Worm (Caenorhabditis elegans) whole organism, dauer: Measurements from ENCODE around the gene ZK354.2.
"Not testable (repeated sequence)": the region's sequence is repeated elsewhere in the genome, so short reads cannot be mapped to it uniquely, and the experiment has no call there.

Source experiments
- unc-62 ChIP-seq: sonication (generic microtip); optimal IDR thresholded peaks from 2 replicates; lab custom pipeline; 2017; ENCODE audit warnings: missing biosample characterization, missing genetic modification reagents, missing genetic modification characterization

ZK354.2 gene

DNA sequence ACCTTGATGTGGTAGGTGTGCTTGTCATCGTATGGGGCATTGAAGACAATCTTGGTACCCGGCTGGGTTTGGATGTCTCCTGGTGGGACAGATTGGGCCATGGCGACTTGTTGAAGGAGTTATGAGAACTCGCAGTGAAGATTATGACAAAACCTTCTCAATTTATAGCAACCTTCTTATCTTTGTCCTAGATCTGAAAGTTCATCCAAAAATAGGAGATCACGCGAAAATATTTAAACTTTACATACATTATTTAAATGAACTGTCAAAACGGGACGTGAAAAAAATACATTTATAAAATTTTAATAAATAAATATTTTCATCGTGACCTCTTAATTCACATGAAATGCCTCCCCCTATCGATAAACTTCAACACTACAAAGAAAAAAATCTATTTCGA is at the start of gene ZK354.2, which contains the start of gene msp-59:
Gene ZK354.2, plus strand, starts transcription at position 395 of the 400 bp plus-strand sequence.
Gene msp-59, minus strand, starts transcription at position 101 of the 400 bp plus-strand sequence.
- TF ChIP-seq unc-62 (GFP tag; lab: Kevin White, UChicago): not testable (repeated sequence)

DNA sequence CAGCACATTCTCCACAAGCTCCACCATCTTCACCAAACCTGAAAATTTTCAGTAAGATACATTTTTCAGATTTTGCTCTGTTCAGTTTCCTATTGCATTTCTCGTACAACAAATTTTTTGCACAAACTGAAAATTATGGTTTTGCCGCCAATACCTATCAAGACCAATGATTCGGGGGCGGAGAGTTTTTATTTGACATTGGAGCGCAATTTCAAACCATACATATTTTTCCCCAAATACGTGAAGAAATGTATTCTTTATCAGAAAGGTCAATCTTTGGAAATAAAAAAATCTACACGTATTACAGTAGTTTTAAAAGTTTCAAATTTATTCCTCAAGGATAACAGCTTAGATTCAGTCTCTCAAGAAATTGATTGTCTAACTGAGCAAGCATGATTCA is 46.7 kb upstream of the ZK354.2 start, which contains the start of gene F36H12.5:
Gene F36H12.5, plus strand, starts transcription at position 301 of the 400 bp plus-strand sequence.
- TF ChIP-seq unc-62 (GFP tag; lab: Kevin White, UChicago): no peak

DNA sequence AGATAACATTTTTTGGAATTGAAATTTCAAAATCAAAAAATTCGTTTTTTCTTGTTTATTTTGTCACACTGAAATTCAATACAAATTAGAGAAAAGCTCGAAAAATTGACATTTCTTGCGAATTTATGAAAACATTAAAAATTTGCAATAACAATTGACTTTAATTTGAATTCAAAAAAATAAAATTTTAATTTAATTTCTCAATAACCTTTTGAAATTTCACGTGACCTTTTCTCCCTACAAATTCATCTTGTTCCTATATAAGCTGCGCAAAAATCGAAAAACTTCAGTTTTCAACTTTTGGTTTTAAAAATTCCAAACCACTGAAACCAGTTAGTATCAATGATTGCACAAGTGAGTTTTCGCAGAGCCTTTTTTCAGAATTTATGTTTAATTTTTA is 44.4 kb upstream of the ZK354.2 start, which contains the start of gene F36H12.4:
Gene F36H12.4, plus strand, starts transcription at position 301 of the 400 bp plus-strand sequence.
- no peak for TF ChIP-seq unc-62 (GFP tag; lab: Kevin White, UChicago)

DNA sequence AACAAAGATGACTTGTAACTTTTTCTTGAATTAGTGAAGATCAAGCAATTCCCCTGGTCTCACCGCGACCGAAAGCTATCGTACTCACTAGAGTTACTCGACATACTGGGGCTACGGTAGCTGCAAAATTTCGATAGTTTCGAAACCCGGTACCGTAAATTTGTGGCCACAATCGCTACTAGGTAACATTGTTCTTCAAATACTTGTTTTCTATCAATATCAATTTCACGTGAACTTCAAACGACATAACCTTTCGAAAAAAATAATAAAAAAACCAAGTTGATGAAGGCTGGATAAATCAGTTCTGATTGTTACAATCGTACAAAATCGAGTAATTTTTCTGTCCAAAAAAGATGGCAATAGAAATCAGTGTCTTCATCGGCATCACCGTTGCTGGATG is 40.7 kb upstream of the ZK354.2 start, which contains the start of gene F36H12.3:
Gene F36H12.3, plus strand, starts transcription at position 301 of the 400 bp plus-strand sequence.
- TF ChIP-seq unc-62 (GFP tag; lab: Kevin White, UChicago): no peak

DNA sequence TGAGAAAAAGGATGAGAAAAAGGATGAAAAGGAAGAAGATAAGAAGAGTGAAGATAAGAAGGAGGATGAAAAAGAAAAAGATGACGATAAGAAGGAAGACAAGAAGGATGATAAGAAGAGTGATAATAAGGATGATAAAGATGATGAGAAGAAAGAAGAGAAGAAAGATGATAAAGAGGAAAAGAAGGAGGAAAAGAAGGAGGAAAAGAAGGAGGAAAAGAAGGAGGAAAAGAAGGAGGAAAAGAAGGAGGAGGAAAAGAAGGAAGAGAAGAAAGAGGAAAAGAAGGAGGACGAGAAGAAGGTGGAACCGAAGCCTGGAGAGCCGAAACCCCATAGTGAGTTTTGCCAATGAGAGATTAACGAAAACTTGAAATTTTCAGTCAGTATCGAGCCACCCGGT is 39.8 kb upstream of the ZK354.2 start:
- TF ChIP-seq unc-62 (GFP tag; lab: Kevin White, UChicago): no peak

DNA sequence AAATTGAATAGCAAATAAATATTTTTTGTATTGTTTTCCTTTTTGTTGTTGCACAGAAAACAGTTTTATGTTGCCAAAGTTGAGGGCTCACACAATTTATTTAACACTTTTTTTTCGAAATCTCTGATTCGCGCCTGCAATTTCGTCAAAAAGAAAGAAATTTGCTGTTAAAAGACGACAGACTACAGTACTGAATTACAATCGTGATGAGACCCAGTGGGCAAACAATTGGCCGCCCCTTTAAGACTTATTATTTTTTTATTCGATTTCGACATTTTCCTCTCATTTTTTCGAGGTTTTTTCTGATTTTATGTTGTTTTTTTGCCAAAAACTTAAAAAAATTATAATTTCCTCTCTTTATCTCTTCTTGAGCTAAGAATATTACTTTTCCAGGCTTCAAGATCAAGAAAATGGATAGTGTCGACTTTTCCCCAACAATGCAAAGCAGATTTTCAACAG is 39.1 kb upstream of the ZK354.2 start, which contains the start of gene slfl-4:
Gene slfl-4, plus strand, starts transcription at position 409 of the 459 bp plus-strand sequence.
- TF ChIP-seq unc-62 (GFP tag; lab: Kevin White, UChicago): no peak

DNA sequence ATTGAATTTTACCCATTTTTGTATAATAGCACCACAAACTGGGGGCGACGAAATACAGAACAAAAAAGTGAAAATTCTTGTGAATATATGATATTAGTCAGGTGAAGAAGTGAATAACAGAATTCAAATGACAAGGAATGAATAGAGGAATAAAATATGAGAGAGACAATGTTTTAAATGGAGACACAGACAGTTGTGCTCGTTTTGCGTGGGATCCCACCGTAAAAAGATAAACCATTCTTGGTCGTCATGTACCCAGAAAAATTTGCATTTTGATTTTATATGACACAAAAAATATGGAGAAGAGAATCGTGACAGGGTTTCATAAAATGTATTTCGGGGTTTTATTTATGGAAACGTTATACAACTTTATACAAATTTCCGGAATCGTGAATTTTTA is 35.5 kb upstream of the ZK354.2 start, which contains the start of gene F36H12.17:
Gene F36H12.17, minus strand, starts transcription at position 101 of the 400 bp plus-strand sequence.
- no peak for TF ChIP-seq unc-62 (GFP tag; lab: Kevin White, UChicago)

DNA sequence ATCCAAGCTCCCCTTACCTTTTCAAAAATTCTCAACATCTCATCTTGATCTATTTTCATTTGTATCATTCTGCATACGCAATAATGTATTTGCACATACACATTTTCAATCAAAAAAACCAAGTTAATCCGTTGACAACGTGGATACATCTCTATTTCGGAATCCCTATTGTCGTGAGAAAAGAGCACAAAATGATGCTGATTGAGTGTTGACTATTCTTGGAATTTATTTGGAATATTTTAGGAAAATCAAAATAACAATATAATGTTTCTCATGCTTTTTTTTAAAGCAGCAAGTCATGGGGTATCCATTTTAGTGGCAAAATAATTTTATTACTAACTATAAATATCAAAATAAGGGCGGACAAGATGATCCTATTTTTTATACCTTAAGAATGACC is 31.7 kb upstream of the ZK354.2 start:
- no peak for TF ChIP-seq unc-62 (GFP tag; lab: Kevin White, UChicago)

DNA sequence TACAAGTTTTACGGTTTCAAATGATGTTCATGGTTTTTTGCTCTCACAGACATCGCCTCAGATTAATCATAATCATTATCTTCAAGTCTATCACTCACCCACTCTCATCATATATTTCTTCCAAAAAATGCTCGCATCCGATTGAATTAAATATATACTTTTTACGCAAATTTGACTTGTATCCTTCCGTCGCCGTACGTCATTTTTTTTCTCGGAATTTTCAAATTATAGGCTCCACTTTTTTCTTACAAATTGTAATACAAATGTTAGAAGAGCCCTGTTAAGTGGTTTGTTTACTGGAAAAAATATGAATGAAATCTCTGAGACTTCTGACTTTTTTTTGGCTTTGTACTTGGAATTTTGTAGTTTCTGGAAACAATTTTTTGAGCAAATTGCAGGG is 26.0 kb upstream of the ZK354.2 start:
- no peak for TF ChIP-seq unc-62 (GFP tag; lab: Kevin White, UChicago)

DNA sequence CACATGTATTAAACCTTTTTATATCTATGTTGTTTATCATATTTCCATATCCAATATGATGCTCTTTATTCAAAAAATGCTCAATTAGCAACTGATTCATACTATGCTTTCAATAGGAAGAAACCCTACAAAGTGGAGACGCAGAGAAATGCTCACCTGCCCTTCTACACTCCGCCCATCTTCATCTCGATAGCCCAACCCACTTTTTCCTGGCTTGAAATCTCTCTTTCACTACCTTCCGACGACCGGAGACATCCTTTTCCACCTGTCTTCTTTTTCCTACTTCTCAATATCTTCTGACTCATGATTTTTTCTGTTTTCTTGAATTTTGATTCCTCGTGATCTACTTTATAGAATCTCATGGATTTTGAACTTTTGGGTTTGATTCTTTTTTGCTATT is 24.3 kb upstream of the ZK354.2 start:
- no peak for TF ChIP-seq unc-62 (GFP tag; lab: Kevin White, UChicago)

DNA sequence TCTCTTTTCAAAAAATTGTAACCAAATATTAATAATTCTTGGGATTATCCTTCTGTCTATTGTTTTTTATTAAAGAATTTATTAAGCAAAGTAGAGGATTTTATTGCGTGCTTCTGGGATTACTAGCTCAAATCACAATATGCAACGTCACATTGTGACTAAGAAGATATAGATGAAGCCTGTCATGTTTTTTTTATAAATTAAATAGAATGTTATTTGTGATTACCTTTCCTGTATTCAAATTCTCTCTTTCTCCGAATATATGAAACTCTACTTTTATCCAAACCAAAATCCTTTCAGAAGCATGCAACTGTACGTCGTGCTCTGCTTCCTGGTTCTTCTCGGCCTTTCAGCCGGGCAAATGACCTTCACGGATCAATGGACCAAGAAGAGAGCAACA is 22.7 kb upstream of the ZK354.2 start, which contains the start of gene nlp-47:
Gene nlp-47, plus strand, starts transcription at position 301 of the 400 bp plus-strand sequence.
- no peak for TF ChIP-seq unc-62 (GFP tag; lab: Kevin White, UChicago)

DNA sequence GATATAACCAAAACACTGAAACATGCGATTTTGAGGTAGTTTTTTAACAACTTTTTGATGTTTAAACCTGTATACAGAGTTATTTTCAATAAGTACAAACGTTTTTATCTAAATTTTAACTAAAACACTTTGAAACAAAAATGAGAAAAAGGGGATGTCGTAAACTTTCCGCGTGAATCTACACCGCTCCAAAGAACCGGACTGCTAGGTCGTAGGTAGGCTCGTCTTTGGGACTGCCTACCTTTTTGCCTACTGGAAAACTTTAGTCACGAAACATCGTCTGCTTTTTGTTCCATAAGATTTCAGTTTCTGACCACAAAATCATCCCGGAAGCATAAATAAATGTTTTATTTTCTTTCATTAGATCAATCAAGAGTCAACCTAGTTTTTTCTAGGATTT is 22.0 kb upstream of the ZK354.2 start:
- TF ChIP-seq unc-62 (GFP tag; lab: Kevin White, UChicago): no peak

DNA sequence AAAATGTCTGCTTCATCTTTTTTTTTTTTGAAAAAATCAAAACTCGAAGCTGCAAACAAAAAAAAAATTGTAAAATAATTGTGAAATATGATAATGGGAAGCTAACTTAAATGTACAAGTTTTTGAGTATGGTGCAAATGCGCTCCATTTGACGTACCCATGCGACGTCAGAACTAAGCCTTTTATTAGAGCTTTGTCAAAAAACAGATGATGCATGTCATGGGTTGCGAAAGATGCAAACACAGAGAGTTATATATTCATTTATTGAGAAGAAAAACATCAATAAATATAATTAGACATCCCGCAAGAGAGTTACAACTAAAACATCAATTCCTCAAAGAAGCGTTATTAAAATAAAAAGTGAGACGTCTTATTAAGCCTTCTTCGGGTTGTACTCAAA is 18.7 kb upstream of the ZK354.2 start:
- no peak for TF ChIP-seq unc-62 (GFP tag; lab: Kevin White, UChicago)

DNA sequence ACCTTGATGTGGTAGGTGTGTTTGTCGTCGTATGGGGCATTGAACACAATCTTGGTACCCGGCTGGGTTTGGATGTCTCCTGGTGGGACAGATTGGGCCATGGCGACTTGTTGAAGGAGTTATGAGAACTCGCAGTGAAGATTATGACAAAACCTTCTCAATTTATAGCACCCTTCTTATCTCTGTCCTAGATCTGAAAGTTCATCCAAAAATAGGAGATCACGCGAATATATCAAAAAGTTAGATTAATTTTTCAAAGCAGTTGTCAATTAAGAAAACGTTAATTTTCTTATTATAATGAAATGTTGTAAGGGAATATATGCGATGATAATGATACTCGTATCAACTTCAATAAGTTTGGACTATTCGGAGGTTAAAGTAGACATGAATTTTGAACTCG is 18.0 kb upstream of the ZK354.2 start, which contains the start of gene msp-51:
Gene msp-51, minus strand, starts transcription at position 101 of the 400 bp plus-strand sequence.
- TF ChIP-seq unc-62 (GFP tag; lab: Kevin White, UChicago): not testable (repeated sequence)

DNA sequence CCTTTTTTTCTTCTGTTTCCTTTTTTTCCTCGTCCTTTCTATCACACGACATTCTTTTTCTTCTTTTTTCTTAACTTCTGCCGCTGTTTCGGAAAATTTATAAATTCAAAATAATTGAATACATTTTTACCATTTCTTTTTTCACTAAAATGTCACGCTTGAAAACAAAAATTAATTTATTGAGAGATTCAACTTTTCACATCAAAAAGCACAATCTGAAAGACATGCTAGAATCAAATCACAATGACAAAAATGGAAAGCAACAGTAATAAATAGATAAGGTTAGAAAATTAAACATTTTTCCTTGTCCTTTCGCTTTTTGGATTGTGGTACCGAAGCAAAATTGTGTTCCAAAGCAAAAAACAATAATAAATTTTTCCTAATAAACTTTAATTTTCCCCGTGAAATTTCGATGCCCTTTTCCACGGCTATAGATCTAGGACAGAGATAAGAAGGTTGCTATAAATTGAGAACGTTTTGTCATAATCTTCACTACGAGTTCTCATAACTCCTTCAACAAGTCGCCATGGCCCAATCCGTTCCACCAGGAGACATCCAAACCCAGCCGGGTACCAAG is 15.7 kb upstream of the ZK354.2 start, which contains the start of the genes ZK354.6 and msp-113:
Gene ZK354.6, minus strand, starts transcription at position 101 of the 577 bp plus-strand sequence.
Gene msp-113, plus strand, starts transcription at position 527 of the 577 bp plus-strand sequence.
- TF ChIP-seq unc-62 (GFP tag; lab: Kevin White, UChicago): no peak

DNA sequence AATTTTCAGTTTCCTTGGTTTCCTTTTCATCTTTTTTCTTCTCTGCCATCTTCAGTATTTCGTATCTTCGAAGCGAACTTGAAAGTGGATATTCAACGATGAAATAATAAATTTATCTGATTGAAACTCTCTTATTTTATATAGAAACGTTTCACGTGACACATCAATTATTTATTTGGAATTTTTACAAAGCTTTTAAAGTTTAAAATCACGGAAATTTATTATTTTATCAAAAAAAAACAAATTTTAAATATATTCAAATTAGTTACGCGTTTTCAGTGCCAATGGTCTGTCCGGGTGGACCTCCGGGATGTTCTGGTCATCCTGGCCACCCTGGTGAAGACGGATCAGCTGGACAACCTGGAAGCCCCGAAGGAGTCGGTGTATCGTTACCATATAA is 10.2 kb upstream of the ZK354.2 start, which contains the start of gene ZK354.7:
Gene ZK354.7, minus strand, starts transcription at position 101 of the 400 bp plus-strand sequence.
- no peak for TF ChIP-seq unc-62 (GFP tag; lab: Kevin White, UChicago)
